Fruit fly (Drosophila melanogaster): Measurements from ENCODE around the gene Kap-alpha1.
"Not testable (repeated sequence)": the region's sequence is repeated elsewhere in the genome, so short reads cannot be mapped to it uniquely, and the experiment has no call there.

The Kap-alpha1 gene

dm6 chr3L:19807103-19807502 lies at the start of gene Kap-alpha1, which contains the start of gene CG14104:
Gene Kap-alpha1, plus strand, starts transcription at chr3L:19807232.
Gene CG14104, minus strand, starts transcription at chr3L:19807199.
- TF ChIP-seq CG10348 (GFP tag; IDR thresholded peaks at IDR 0.05) (no peak), gl (tag; optimal IDR thresholded peaks at IDR 0.05) (no peak), EcR (GFP tag; optimal IDR thresholded peaks at IDR 0.05) (peak; percentile 33)

- TF ChIP-seq rn (GFP tag; IDR thresholded peaks at IDR 0.05); D1 (tag; optimal IDR thresholded peaks at IDR 0.05); CG8159 (tag; optimal IDR thresholded peaks at IDR 0.05): not testable (repeated sequence)
Measured at dm6 chr3L:19760109-19760508, 46.9 kb upstream of the Kap-alpha1 start, which contains the start of gene Vtld. Gene Vtld, plus strand, starts transcription at chr3L:19760409.

dm6 chr3L:19777279-19777960 lies 29.6 kb upstream of the Kap-alpha1 start:
- no peak for TF ChIP-seq CG13204 (GFP tag; optimal IDR thresholded peaks at IDR 0.05)
- no peak for TF ChIP-seq CG10348 (GFP tag; IDR thresholded peaks at IDR 0.05)
- TF ChIP-seq CG8159 (tag; optimal IDR thresholded peaks at IDR 0.05): no peak
- no peak for TF ChIP-seq CG4496 (GFP tag; IDR thresholded peaks at IDR 0.05)
- no peak for TF ChIP-seq Snoo (tag; optimal IDR thresholded peaks at IDR 0.05)
- TF ChIP-seq CG15710 (tag; optimal IDR thresholded peaks at IDR 0.05): no peak
- no peak for TF ChIP-seq CG12605 (GFP tag; IDR thresholded peaks at IDR 0.05)
- no peak for TF ChIP-seq gl (tag; optimal IDR thresholded peaks at IDR 0.05)
- no peak for TF ChIP-seq Pif1B (GFP tag; optimal IDR thresholded peaks at IDR 0.05)
- TF ChIP-seq Ets98B (GFP tag; IDR thresholded peaks at IDR 0.05): no peak
- TF ChIP-seq CG32121 (GFP tag; IDR thresholded peaks at IDR 0.05): no peak
- no peak for TF ChIP-seq fd96Ca (GFP tag; IDR thresholded peaks at IDR 0.05)
- TF ChIP-seq CG34367 (tag; optimal IDR thresholded peaks at IDR 0.05): no peak
- TF ChIP-seq CG17806 (tag; optimal IDR thresholded peaks at IDR 0.05): no peak
- no peak for TF ChIP-seq D1 (tag; optimal IDR thresholded peaks at IDR 0.05)

- TF ChIP-seq CG4496 (GFP tag; IDR thresholded peaks at IDR 0.05) (no peak), CG8159 (tag; optimal IDR thresholded peaks at IDR 0.05) (no peak), EcR (GFP tag; optimal IDR thresholded peaks at IDR 0.05) (no peak), Ets98B (GFP tag; IDR thresholded peaks at IDR 0.05) (no peak), CG8301 (tag; optimal IDR thresholded peaks at IDR 0.05) (no peak), Pif1A (GFP tag; optimal IDR thresholded peaks at IDR 0.05) (no peak), Pif1B (GFP tag; optimal IDR thresholded peaks at IDR 0.05) (no peak), CG15710 (tag; optimal IDR thresholded peaks at IDR 0.05) (no peak)
Measured at dm6 chr3L:19778530-19778929, 28.5 kb upstream of the Kap-alpha1 start.

dm6 chr3L:19787632-19788031 lies 19.4 kb upstream of the Kap-alpha1 start:
- 0 out of 2 replicates have a peak, but pooled peaks have one; percentile 20 for TF ChIP-seq CG32121 (GFP tag; IDR thresholded peaks at IDR 0.05)
- TF ChIP-seq CG12605 (GFP tag; IDR thresholded peaks at IDR 0.05): no peak

dm6 chr3L:19790564-19790928 lies 16.5 kb upstream of the Kap-alpha1 start:
- TF ChIP-seq CG12605 (GFP tag; IDR thresholded peaks at IDR 0.05) (no peak), CG14655 (GFP tag; optimal IDR thresholded peaks at IDR 0.05) (no peak), CG32121 (GFP tag; IDR thresholded peaks at IDR 0.05) (no peak), fd96Ca (GFP tag; IDR thresholded peaks at IDR 0.05) (no peak), Snoo (tag; optimal IDR thresholded peaks at IDR 0.05) (no peak), CG34367 (tag; optimal IDR thresholded peaks at IDR 0.05) (no peak), CG8159 (tag; optimal IDR thresholded peaks at IDR 0.05) (no peak), CG10348 (GFP tag; IDR thresholded peaks at IDR 0.05) (no peak), gl (tag; optimal IDR thresholded peaks at IDR 0.05) (no peak), CG17806 (tag; optimal IDR thresholded peaks at IDR 0.05) (no peak), EcR (GFP tag; optimal IDR thresholded peaks at IDR 0.05) (no peak), Pif1A (GFP tag; optimal IDR thresholded peaks at IDR 0.05) (no peak), Pif1B (GFP tag; optimal IDR thresholded peaks at IDR 0.05) (no peak), CG9948 (tag; optimal IDR thresholded peaks at IDR 0.05) (no peak), CG15710 (tag; optimal IDR thresholded peaks at IDR 0.05) (no peak)

dm6 chr3L:19790929-19791687 lies 15.9 kb upstream of the Kap-alpha1 start:
- peak; percentile 58 for TF ChIP-seq Snoo (tag; optimal IDR thresholded peaks at IDR 0.05)
- peak; percentile 37; the same call in 1 of the 2 replicates for TF ChIP-seq CG12605 (GFP tag; IDR thresholded peaks at IDR 0.05)
- peak; percentile 63 for TF ChIP-seq CG8301 (tag; optimal IDR thresholded peaks at IDR 0.05)
- peak; percentile 55 for TF ChIP-seq CG34367 (tag; optimal IDR thresholded peaks at IDR 0.05)
- TF ChIP-seq CG15710 (tag; optimal IDR thresholded peaks at IDR 0.05): peak; percentile 61
- TF ChIP-seq Pif1A (GFP tag; optimal IDR thresholded peaks at IDR 0.05): peak; percentile 27
- TF ChIP-seq gl (tag; optimal IDR thresholded peaks at IDR 0.05): no peak
- TF ChIP-seq CG13204 (GFP tag; optimal IDR thresholded peaks at IDR 0.05): no peak
- TF ChIP-seq CG32121 (GFP tag; IDR thresholded peaks at IDR 0.05): peak; percentile 14; the same call in 1 of the 2 replicates
- TF ChIP-seq CG9948 (tag; optimal IDR thresholded peaks at IDR 0.05): peak; percentile 54
- TF ChIP-seq CG10348 (GFP tag; IDR thresholded peaks at IDR 0.05): no peak
- TF ChIP-seq D1 (tag; optimal IDR thresholded peaks at IDR 0.05): no peak
- peak; percentile 48 for TF ChIP-seq CG17806 (tag; optimal IDR thresholded peaks at IDR 0.05)
- no peak for TF ChIP-seq rn (GFP tag; IDR thresholded peaks at IDR 0.05)
- peak; percentile 38; the same call in 1 of the 3 replicates for TF ChIP-seq CG4496 (GFP tag; IDR thresholded peaks at IDR 0.05)
- TF ChIP-seq CG8159 (tag; optimal IDR thresholded peaks at IDR 0.05): peak; percentile 74
- peak; percentile 13 for TF ChIP-seq Pif1B (GFP tag; optimal IDR thresholded peaks at IDR 0.05)
- peak; percentile 47; the same call in 2 of the 3 replicates for TF ChIP-seq fd96Ca (GFP tag; IDR thresholded peaks at IDR 0.05)
- peak; percentile 74 for TF ChIP-seq CG14655 (GFP tag; optimal IDR thresholded peaks at IDR 0.05)
